Fruit fly (Drosophila melanogaster): ENCODE data around the gene CG6310.

dm6 chr3L:11020058-11020457 lies 49.6 kb downstream of the CG6310 start:
- TF ChIP-seq fd96Ca (GFP tag; IDR thresholded peaks at IDR 0.05) (no peak), CG8301 (tag; optimal IDR thresholded peaks at IDR 0.05) (no peak), Ets98B (GFP tag; IDR thresholded peaks at IDR 0.05) (no peak)
